In genomic region chr3R:7079718-7080117, dm6 we compare ENCODE assay signal across 2 fruit fly cellular contexts.
TF ChIP-seq lines count a peak whose summit lies in the region.

No protein-coding gene starts in this region.

- no peak for TF ChIP-seq CTCF in whole organism, embryonic (GFP tag; optimal IDR thresholded peaks at IDR 0.05; lab: Kevin White, UChicago)

TF ChIP-seq in whole organism, embryonic, 481 proteins besides CTCF, POLR2A, EP300 and RAD21:
- no peak for TF ChIP-seq zfh2 (GFP tag; optimal IDR thresholded peaks at IDR 0.05; lab: Kevin White, UChicago)
- TF ChIP-seq tna (GFP tag; IDR thresholded peaks at IDR 0.05; lab: Robert Waterston, UW; ENCODE audit: partially characterized antibody): 0 out of 2 replicates have a peak, but pooled peaks have one; percentile 34
- TF ChIP-seq CG18619 (GFP tag; optimal IDR thresholded peaks at IDR 0.05; lab: Kevin White, UChicago): no peak
- peak; percentile 81 for TF ChIP-seq Ets65A (GFP tag; lab: Kevin White, UChicago)
- TF ChIP-seq rib (GFP tag; IDR thresholded peaks at IDR 0.05; lab: Robert Waterston, UW): 0 out of 2 replicates have a peak, but pooled peaks have one; percentile 56
- no peak; the same call in 1 of the 2 replicates for TF ChIP-seq Scr (GFP tag; IDR thresholded peaks at IDR 0.05; lab: Robert Waterston, UW; ENCODE audit: partially characterized antibody)
- TF ChIP-seq Med (GFP tag; lab: Kevin White, UChicago): peak; percentile 60
- TF ChIP-seq inv (GFP tag; IDR thresholded peaks at IDR 0.05; lab: Robert Waterston, UW; ENCODE audit: partially characterized antibody): peak; percentile 20; the same call in 1 of the 2 replicates
- TF ChIP-seq CG11247 (GFP tag; IDR thresholded peaks at IDR 0.05; lab: Robert Waterston, UW): no peak
- peak; percentile 26 for TF ChIP-seq h (optimal IDR thresholded peaks at IDR 0.05; lab: Kevin White, UChicago)
- 0 out of 2 replicates have a peak, but pooled peaks have one; percentile 25 for TF ChIP-seq CG32772 (GFP tag; IDR thresholded peaks at IDR 0.05; lab: Robert Waterston, UW)

TF ChIP-seq in whole organism, prepupa, 60 proteins besides CTCF, POLR2A, EP300 and RAD21:
- TF ChIP-seq Lpt (GFP tag; optimal IDR thresholded peaks at IDR 0.05; lab: Kevin White, UChicago) (no peak), Hr39 (GFP tag; optimal IDR thresholded peaks at IDR 0.05; lab: Kevin White, UChicago) (no peak), CG10631 (GFP tag; optimal IDR thresholded peaks at IDR 0.05; lab: Kevin White, UChicago) (no peak), CG6163 (GFP tag; IDR thresholded peaks at IDR 0.05; lab: Robert Waterston, UW) (0 out of 3 replicates have a peak, but pooled peaks have one; percentile 15), Ets96B (tag; optimal IDR thresholded peaks at IDR 0.05; lab: Kevin White, UChicago) (no peak), CG8319 (GFP tag; optimal IDR thresholded peaks at IDR 0.05; lab: Kevin White, UChicago) (no peak), Eip78C (GFP tag; lab: Kevin White, UChicago) (peak; percentile 29), dac (GFP tag; optimal IDR thresholded peaks at IDR 0.05; lab: Kevin White, UChicago) (no peak), vri (GFP tag; optimal IDR thresholded peaks at IDR 0.05; lab: Kevin White, UChicago) (no peak), ss (GFP tag; optimal IDR thresholded peaks at IDR 0.05; lab: Kevin White, UChicago) (no peak), CG11902 (GFP tag; optimal IDR thresholded peaks at IDR 0.05; lab: Kevin White, UChicago) (no peak)
TF ChIP-seq in whole organism, prepupa: peak in this region for 2.
